Fruit fly (Drosophila melanogaster) Kc167 (cell line): ENCODE measurements around the gene CG8750.

ENCODE experiments used
- h ChIP-seq: fragments of >200 bp; optimal IDR thresholded peaks from 3 replicates; lab custom pipeline; 2018; ENCODE audit warnings: missing external identifiers
- psq ChIP-seq: fragments of >200 bp; optimal IDR thresholded peaks from 2 replicates; lab custom pipeline; 2017; ENCODE audit warnings: missing external identifiers

dm6 chr3L:13842140-13842539 is 677 bp downstream of the CG8750 start, which contains the start of gene CG8757:
- TF ChIP-seq h (lab: Kevin White, UChicago), result no peak
- TF ChIP-seq psq (lab: Kevin White, UChicago), result no peak
